Fruit fly (Drosophila melanogaster): Measurements from ENCODE around the gene comt.

The comt gene

dm6 chrX:13302615-13303526 lies 44.0 kb downstream of the comt start:
- peak; percentile 64 for TF ChIP-seq Eip78C (GFP tag)
- peak; percentile 57 for TF ChIP-seq Gug (GFP tag; IDR thresholded peaks at IDR 0.05)
- no peak for TF ChIP-seq lz (GFP tag; optimal IDR thresholded peaks at IDR 0.05)
- TF ChIP-seq CG9139 (GFP tag; optimal IDR thresholded peaks at IDR 0.05), result peak; percentile 75
- TF ChIP-seq net (GFP tag; optimal IDR thresholded peaks at IDR 0.05), result peak; percentile 44
- TF ChIP-seq ss (GFP tag; optimal IDR thresholded peaks at IDR 0.05), result peak; percentile 66 to 78
- TF ChIP-seq Hr39 (GFP tag; optimal IDR thresholded peaks at IDR 0.05), result no peak
- peak; percentile 44 for TF ChIP-seq CG1621 (tag; optimal IDR thresholded peaks at IDR 0.05)
- peak; percentile 62 for TF ChIP-seq CG16779 (tag; optimal IDR thresholded peaks at IDR 0.05)
- TF ChIP-seq OdsH (GFP tag; optimal IDR thresholded peaks at IDR 0.05), result peak; percentile 2
- peak; percentile 27 for TF ChIP-seq Ets96B (tag; optimal IDR thresholded peaks at IDR 0.05)
- peak in 1 of 2 experiments; percentile 11 for TF ChIP-seq salr (GFP tag; optimal IDR thresholded peaks at IDR 0.05)
- TF ChIP-seq fd59A (GFP tag; optimal IDR thresholded peaks at IDR 0.05), result no peak
- no peak for TF ChIP-seq CG11902 (GFP tag; optimal IDR thresholded peaks at IDR 0.05)
- TF ChIP-seq CG10669 (GFP tag; optimal IDR thresholded peaks at IDR 0.05), result peak; percentile 34
- TF ChIP-seq CG6792 (GFP tag; optimal IDR thresholded peaks at IDR 0.05), result peak; percentile 22
- TF ChIP-seq CG6808 (GFP tag; optimal IDR thresholded peaks at IDR 0.05), result peak; percentile 66
- peak; percentile 93 for TF ChIP-seq svp (GFP tag)
- TF ChIP-seq CG4318 (GFP tag; optimal IDR thresholded peaks at IDR 0.05), result no peak
- TF ChIP-seq achi (GFP tag; optimal IDR thresholded peaks at IDR 0.05), result peak; percentile 19
- TF ChIP-seq vri (GFP tag; optimal IDR thresholded peaks at IDR 0.05), result peak; percentile 80
- peak; percentile 74 for TF ChIP-seq eg (GFP tag; IDR thresholded peaks at IDR 0.05)
- no peak for TF ChIP-seq dac (GFP tag; optimal IDR thresholded peaks at IDR 0.05)
- peak; percentile 69 for TF ChIP-seq CG6276 (GFP tag; optimal IDR thresholded peaks at IDR 0.05)
- TF ChIP-seq acj6 (GFP tag; optimal IDR thresholded peaks at IDR 0.05), result peak; percentile 6
- TF ChIP-seq Smox (GFP tag; optimal IDR thresholded peaks at IDR 0.05), result no peak
- TF ChIP-seq CG8119 (GFP tag; IDR thresholded peaks at IDR 0.05), result peak; percentile 62
- no peak for TF ChIP-seq dsx (GFP tag; optimal IDR thresholded peaks at IDR 0.05; ENCODE audit: poor library complexity, severe bottlenecking)
- peak; percentile 55 for TF ChIP-seq CG8632 (GFP tag; optimal IDR thresholded peaks at IDR 0.05)
- TF ChIP-seq CG3919 (GFP tag; optimal IDR thresholded peaks at IDR 0.05), result peak; percentile 5
- no peak for TF ChIP-seq CG10631 (GFP tag; optimal IDR thresholded peaks at IDR 0.05)
- TF ChIP-seq CG7368 (GFP tag; optimal IDR thresholded peaks at IDR 0.05), result no peak
- no peak for TF ChIP-seq CG11294 (GFP tag; IDR thresholded peaks at IDR 0.05)
- TF ChIP-seq Blimp-1 (GFP tag; optimal IDR thresholded peaks at IDR 0.05), result peak; percentile 4
- peak; percentile 39 for TF ChIP-seq fkh (GFP tag; optimal IDR thresholded peaks at IDR 0.05)
- no peak for TF ChIP-seq Sox14 (GFP tag; optimal IDR thresholded peaks at IDR 0.05)
- TF ChIP-seq Eip93F (GFP tag; optimal IDR thresholded peaks at IDR 0.05), result peak; percentile 5
- no peak for TF ChIP-seq Sox102F (GFP tag; optimal IDR thresholded peaks at IDR 0.05)
- no peak for TF ChIP-seq Ets21C (GFP tag; optimal IDR thresholded peaks at IDR 0.05)
- no peak for TF ChIP-seq CG31627 (GFP tag; optimal IDR thresholded peaks at IDR 0.05)
- no peak for TF ChIP-seq Met (GFP tag; optimal IDR thresholded peaks at IDR 0.05)
- no peak for TF ChIP-seq topi (GFP tag; optimal IDR thresholded peaks at IDR 0.05)
- TF ChIP-seq pdm3 (GFP tag; optimal IDR thresholded peaks at IDR 0.05), result no peak
- no peak for TF ChIP-seq Sox15 (GFP tag; optimal IDR thresholded peaks at IDR 0.05)
- TF ChIP-seq Hr4 (GFP tag; optimal IDR thresholded peaks at IDR 0.05), result no peak
- TF ChIP-seq fd85E (GFP tag; optimal IDR thresholded peaks at IDR 0.05), result no peak
- no peak for TF ChIP-seq cyc (GFP tag; optimal IDR thresholded peaks at IDR 0.05)
- peak; percentile 27 for TF ChIP-seq CG34406 (GFP tag; optimal IDR thresholded peaks at IDR 0.05)
- TF ChIP-seq CG6163 (GFP tag; IDR thresholded peaks at IDR 0.05), result peak; percentile 61
- no peak for TF ChIP-seq esn (GFP tag; optimal IDR thresholded peaks at IDR 0.05)
